Fruit fly (Drosophila melanogaster) whole organism, embryonic: ENCODE measurements around the gene PIG-C.
A peak's percentile ranks its signal among the peaks of the same experiment; 100 is the strongest.

Experiments used
- Atf3 ChIP-seq: fragments of 200-800 bp; sonication (Bioruptor generic); optimal IDR thresholded peaks from 3 replicates; lab custom pipeline; 2016; ENCODE audit warnings: missing biosample characterization, missing genetic modification characterization
- CG10565 ChIP-seq: fragments of 200-800 bp; sonication (Bioruptor generic); optimal IDR thresholded peaks from 3 replicates; lab custom pipeline; 2016; ENCODE audit warnings: missing biosample characterization, mild to moderate bottlenecking, missing genetic modification characterization
- CG10959 ChIP-seq: fragments of 200-800 bp; sonication (Bioruptor generic); IDR thresholded peaks from 2 replicates; pipeline ENCODE4 v1.3.6; 2022; ENCODE audit warnings: missing biosample characterization, missing genetic modification characterization
- CG11696 ChIP-seq: fragments of 200-800 bp; sonication (Bioruptor generic); IDR thresholded peaks from 2 replicates; pipeline ENCODE4 v1.3.6; 2022; ENCODE audit warnings: missing biosample characterization, missing genetic modification characterization
- CG12299 ChIP-seq: fragments of 200-800 bp; sonication (Bioruptor generic); optimal IDR thresholded peaks from 2 replicates; lab custom pipeline; 2018; ENCODE audit warnings: missing biosample characterization, mild to moderate bottlenecking, missing genetic modification characterization
- CG14441 ChIP-seq: fragments of 200-800 bp; sonication (Bioruptor generic); IDR thresholded peaks from 2 replicates; pipeline ENCODE4 v1.3.6; 2022; ENCODE audit warnings: missing biosample characterization, missing genetic modification characterization
- CG15601 ChIP-seq: fragments of 200-800 bp; sonication (Bioruptor generic); optimal IDR thresholded peaks from 3 replicates; lab custom pipeline; 2019; ENCODE audit warnings: missing biosample characterization, mild to moderate bottlenecking, missing genetic modification characterization, moderate library complexity
- CG2129 ChIP-seq: fragments of 200-800 bp; sonication (Bioruptor generic); IDR thresholded peaks from 2 replicates; pipeline ENCODE4 v1.3.6; 2022; ENCODE audit warnings: missing biosample characterization, missing genetic modification characterization; ENCODE audit not compliant: partially characterized antibody
- CG3281 ChIP-seq: fragments of 200-800 bp; sonication (Bioruptor generic); optimal IDR thresholded peaks from 3 replicates; lab custom pipeline; 2017; ENCODE audit warnings: missing biosample characterization, mild to moderate bottlenecking, missing genetic modification characterization
- CG42726 ChIP-seq: fragments of 200-800 bp; sonication (Bioruptor generic); IDR thresholded peaks from 2 replicates; pipeline ENCODE4 v1.3.6; 2022; ENCODE audit warnings: missing biosample characterization, missing genetic modification characterization; ENCODE audit not compliant: partially characterized antibody
- CG4707 ChIP-seq: fragments of 200-800 bp; sonication (Bioruptor generic); optimal IDR thresholded peaks from 2 replicates; lab custom pipeline; 2018; ENCODE audit warnings: missing biosample characterization, mild to moderate bottlenecking, missing genetic modification characterization, moderate library complexity
- CG4730 ChIP-seq: fragments of 200-800 bp; sonication (Bioruptor generic); IDR thresholded peaks from 2 replicates; pipeline ENCODE4 v1.3.6; 2022; ENCODE audit warnings: missing biosample characterization, missing genetic modification characterization
- CG5953 ChIP-seq: fragments of 200-800 bp; sonication (Bioruptor generic); IDR thresholded peaks from 2 replicates; pipeline ENCODE4 v1.3.6; 2022; ENCODE audit warnings: missing biosample characterization, missing genetic modification characterization
- CG8089 ChIP-seq: fragments of 200-800 bp; sonication (Bioruptor generic); optimal IDR thresholded peaks from 3 replicates; lab custom pipeline; 2016; ENCODE audit warnings: missing biosample characterization, missing genetic modification characterization
- CG9876 ChIP-seq: fragments of 200-800 bp; sonication (Bioruptor generic); optimal IDR thresholded peaks from 2 replicates; lab custom pipeline; 2016; ENCODE audit warnings: missing biosample characterization, missing genetic modification characterization
- Dll ChIP-seq: fragments of 200-800 bp; sonication (Bioruptor generic); IDR thresholded peaks from 4 replicates; pipeline ENCODE4 v1.3.6; 2022; ENCODE audit warnings: missing biosample characterization, missing genetic modification characterization; ENCODE audit not compliant: partially characterized antibody
- Fer2 ChIP-seq: fragments of 200-800 bp; sonication (Bioruptor generic); optimal IDR thresholded peaks from 2 replicates; lab custom pipeline; 2018; ENCODE audit warnings: missing biosample characterization, mild to moderate bottlenecking, missing genetic modification characterization, moderate library complexity
- Hr39 ChIP-seq: fragments of >200 bp; optimal IDR thresholded peaks from 2 replicates; lab custom pipeline; 2017
- Mrtf ChIP-seq: fragments of 200-800 bp; sonication (Bioruptor generic); IDR thresholded peaks from 3 replicates; pipeline ENCODE4 v1.3.6; 2022; ENCODE audit warnings: missing biosample characterization, missing genetic modification characterization
- NK7.1 ChIP-seq: fragments of 200-800 bp; sonication (Bioruptor generic); optimal IDR thresholded peaks from 3 replicates; lab custom pipeline; 2016; ENCODE audit warnings: missing biosample characterization, missing genetic modification characterization
- Oaz ChIP-seq: fragments of 200-800 bp; sonication (Bioruptor generic); IDR thresholded peaks from 2 replicates; pipeline ENCODE4 v1.3.6; 2022; ENCODE audit warnings: missing biosample characterization, missing genetic modification characterization
- Poxn ChIP-seq: fragments of 200-800 bp; sonication (Bioruptor generic); IDR thresholded peaks from 2 replicates; pipeline ENCODE4 v1.3.6; 2022; ENCODE audit warnings: missing biosample characterization, missing genetic modification characterization
- Scr ChIP-seq: fragments of 200-800 bp; sonication (Bioruptor generic); IDR thresholded peaks from 2 replicates; pipeline ENCODE4 v1.3.6; 2022; ENCODE audit warnings: missing biosample characterization, missing genetic modification characterization; ENCODE audit not compliant: partially characterized antibody
- Stat92E ChIP-seq, 3 experiments: fragments of >200 bp in 2 of 3; fragments of 200-800 bp in 1 of 3; sonication (Bioruptor generic) in 1 of 3; optimal IDR thresholded peaks; 2 replicates each; lab custom pipeline; 2017 to 2019; ENCODE audit warnings: missing biosample characterization in 3 of 3, missing genetic modification characterization in 3 of 3, mild to moderate bottlenecking in 1 of 3, moderate library complexity in 1 of 3
- TFAM ChIP-seq: fragments of 200-800 bp; sonication (Bioruptor generic); optimal IDR thresholded peaks from 2 replicates; lab custom pipeline; 2017; ENCODE audit warnings: missing biosample characterization, missing genetic modification characterization, inconsistent platforms
- Trl ChIP-seq, 3 experiments: fragments of >200 bp in 2 of 3; fragments of 200-800 bp in 1 of 3; sonication (Bioruptor generic) in 1 of 3; optimal IDR thresholded peaks; 2 replicates in 1 of 3; 3 replicates in 2 of 3; lab custom pipeline; 2016 to 2017; ENCODE audit warnings: missing biosample characterization in 1 of 3, missing genetic modification characterization in 1 of 3
- Vsx1 ChIP-seq: fragments of 200-800 bp; sonication (Bioruptor generic); optimal IDR thresholded peaks from 2 replicates; lab custom pipeline; 2017; ENCODE audit warnings: missing biosample characterization, mild to moderate bottlenecking, missing genetic modification characterization, missing genetic modification reagents
- Xbp1 ChIP-seq: fragments of 200-800 bp; sonication (Bioruptor generic); optimal IDR thresholded peaks from 3 replicates; lab custom pipeline; 2016; ENCODE audit warnings: missing biosample characterization, mild to moderate bottlenecking, missing genetic modification characterization
- ato ChIP-seq: fragments of 200-800 bp; sonication (Bioruptor generic); IDR thresholded peaks from 2 replicates; pipeline ENCODE4 v1.3.6; 2022; ENCODE audit warnings: missing biosample characterization, missing genetic modification characterization; ENCODE audit not compliant: partially characterized antibody
- chm ChIP-seq: fragments of 200-800 bp; sonication (Bioruptor generic); IDR thresholded peaks from 2 replicates; pipeline ENCODE4 v1.3.6; 2022; ENCODE audit warnings: missing biosample characterization, missing genetic modification characterization
- croc ChIP-seq: fragments of 200-800 bp; sonication (Bioruptor generic); conservative IDR thresholded peaks from 3 replicates; pipeline ENCODE4 v1.3.6; 2022; ENCODE audit warnings: missing biosample characterization, missing genetic modification characterization
- emc ChIP-seq: fragments of 200-800 bp; sonication (Bioruptor generic); optimal IDR thresholded peaks from 2 replicates; lab custom pipeline; 2016; ENCODE audit warnings: missing biosample characterization, missing genetic modification characterization
- esg ChIP-seq: fragments of 200-800 bp; sonication (Bioruptor generic); conservative IDR thresholded peaks from 2 replicates; pipeline ENCODE4 v1.3.6; 2022; ENCODE audit warnings: missing biosample characterization, missing genetic modification characterization
- eve ChIP-seq, 2 experiments: fragments of >200 bp; optimal IDR thresholded peaks; 2 replicates each; lab custom pipeline; 2017; ENCODE audit warnings: missing biosample characterization in 2 of 2, missing genetic modification characterization in 2 of 2
- grn ChIP-seq: fragments of 200-800 bp; sonication (Bioruptor generic); optimal IDR thresholded peaks from 3 replicates; lab custom pipeline; 2017; ENCODE audit warnings: missing biosample characterization, missing genetic modification characterization
- gsb-n ChIP-seq: fragments of 200-800 bp; sonication (Bioruptor generic); optimal IDR thresholded peaks from 3 replicates; lab custom pipeline; 2018; ENCODE audit warnings: missing biosample characterization, mild to moderate bottlenecking, missing genetic modification characterization
- her ChIP-seq: fragments of 200-800 bp; sonication (Bioruptor generic); optimal IDR thresholded peaks from 2 replicates; lab custom pipeline; 2016; ENCODE audit warnings: missing biosample characterization, missing genetic modification characterization
- klu ChIP-seq: fragments of 200-800 bp; sonication (Bioruptor generic); IDR thresholded peaks from 2 replicates; pipeline ENCODE4 v1.3.6; 2022; ENCODE audit warnings: missing biosample characterization, missing genetic modification characterization
- kni ChIP-seq: fragments of 200-800 bp; sonication (Bioruptor generic); optimal IDR thresholded peaks from 3 replicates; lab custom pipeline; 2017; ENCODE audit warnings: mild to moderate bottlenecking, missing biosample characterization, missing genetic modification reagents, missing genetic modification characterization
- luna ChIP-seq: fragments of 200-800 bp; sonication (Bioruptor generic); optimal IDR thresholded peaks from 2 replicates; lab custom pipeline; 2016; ENCODE audit warnings: missing biosample characterization, missing genetic modification characterization
- mam ChIP-seq: fragments of 200-800 bp; sonication (Bioruptor generic); optimal IDR thresholded peaks from 3 replicates; lab custom pipeline; 2016; ENCODE audit warnings: missing biosample characterization, missing genetic modification characterization
- mirr ChIP-seq: fragments of 200-800 bp; sonication (Bioruptor generic); optimal IDR thresholded peaks from 3 replicates; lab custom pipeline; 2018; ENCODE audit warnings: missing biosample characterization, mild to moderate bottlenecking, missing genetic modification characterization
- oc ChIP-seq: fragments of 200-800 bp; sonication (Bioruptor generic); optimal IDR thresholded peaks from 2 replicates; lab custom pipeline; 2018; ENCODE audit warnings: missing biosample characterization, mild to moderate bottlenecking, missing genetic modification characterization, moderate library complexity
- p53 ChIP-seq: fragments of 200-800 bp; sonication (Bioruptor generic); optimal IDR thresholded peaks from 2 replicates; lab custom pipeline; 2016; ENCODE audit warnings: missing biosample characterization, missing genetic modification characterization
- scrt ChIP-seq: fragments of 200-800 bp; sonication (Bioruptor generic); optimal IDR thresholded peaks from 2 replicates; lab custom pipeline; 2018; ENCODE audit warnings: missing biosample characterization, mild to moderate bottlenecking, missing genetic modification characterization, moderate library complexity
- sqz ChIP-seq: fragments of 200-800 bp; sonication (Bioruptor generic); optimal IDR thresholded peaks from 3 replicates; lab custom pipeline; 2018; ENCODE audit warnings: missing biosample characterization, mild to moderate bottlenecking, missing genetic modification characterization
- tna ChIP-seq: fragments of 200-800 bp; sonication (Bioruptor generic); IDR thresholded peaks from 2 replicates; pipeline ENCODE4 v1.3.6; 2022; ENCODE audit warnings: missing biosample characterization, missing genetic modification characterization; ENCODE audit not compliant: partially characterized antibody
- ttk ChIP-seq: fragments of 200-800 bp; sonication (Bioruptor generic); IDR thresholded peaks from 2 replicates; pipeline ENCODE4 v2.1.2; 2022; ENCODE audit warnings: missing biosample characterization, missing genetic modification characterization
- twi ChIP-seq: fragments of 200-800 bp; optimal IDR thresholded peaks from 2 replicates; lab custom pipeline; 2019; ENCODE audit warnings: missing biosample characterization, mild to moderate bottlenecking, missing genetic modification characterization, moderate library complexity
- vvl ChIP-seq: fragments of 200-800 bp; sonication (Bioruptor generic); IDR thresholded peaks from 2 replicates; pipeline ENCODE4 v1.3.6; 2022; ENCODE audit warnings: missing biosample characterization, missing genetic modification characterization
- wor ChIP-seq: fragments of 200-800 bp; sonication (Bioruptor generic); IDR thresholded peaks from 2 replicates; pipeline ENCODE4 v1.3.6; 2022; ENCODE audit warnings: missing biosample characterization, missing genetic modification characterization

The PIG-C gene

DNA sequence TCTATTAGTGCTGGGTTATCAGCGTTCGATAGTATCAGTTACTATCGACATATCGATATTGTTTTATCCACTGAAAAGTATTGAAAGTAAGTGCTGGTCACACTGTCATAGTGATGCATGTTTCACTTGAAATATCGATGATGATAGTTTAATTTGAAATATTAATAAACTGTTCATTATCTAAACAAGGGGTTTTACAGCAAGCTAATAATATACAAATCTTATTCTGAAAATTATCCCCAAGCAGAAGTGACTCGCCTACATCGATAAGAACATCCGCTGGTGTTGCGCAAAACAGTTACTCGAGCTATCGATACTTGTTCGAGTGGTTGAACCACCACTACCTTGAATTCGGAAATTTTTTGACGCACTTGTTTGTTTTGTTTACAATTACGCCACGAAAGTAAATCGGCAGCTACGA is at the start of gene PIG-C, which contains the start of the genes CG12016 and Dpm2 (continued):
- peak; percentile 26 for TF ChIP-seq NK7.1 (GFP tag; lab: Kevin White, UChicago)
- peak; percentile 84 for TF ChIP-seq tna (GFP tag; lab: Robert Waterston, UW)
- peak; percentile 45 for TF ChIP-seq Atf3 (GFP tag; lab: Kevin White, UChicago)
- no peak for TF ChIP-seq Trl (optimal IDR thresholded peaks at IDR 0.05; lab: Kevin White, UChicago)
- TF ChIP-seq Trl (GFP tag; optimal IDR thresholded peaks at IDR 0.05; lab: Kevin White, UChicago): peak; percentile 78
- TF ChIP-seq croc: peak; percentile 58
- TF ChIP-seq Xbp1 (GFP tag; lab: Kevin White, UChicago): peak; percentile 76
- TF ChIP-seq CG11696 (GFP tag; lab: Robert Waterston, UW): no peak
- TF ChIP-seq sqz: no peak
- no peak for TF ChIP-seq CG5953 (GFP tag; lab: Robert Waterston, UW)
- TF ChIP-seq oc (tag; lab: Kevin White, UChicago): no peak
- TF ChIP-seq CG4707 (GFP tag; lab: Kevin White, UChicago): no peak
- no peak for TF ChIP-seq emc (GFP tag; lab: Kevin White, UChicago)
- TF ChIP-seq Hr39 (lab: Kevin White, UChicago): no peak
- TF ChIP-seq CG10565 (GFP tag; lab: Kevin White, UChicago): no peak
- TF ChIP-seq CG8089: peak; percentile 36
- peak; percentile 58 for TF ChIP-seq luna (GFP tag; lab: Kevin White, UChicago)
- TF ChIP-seq esg (GFP tag; lab: Robert Waterston, UW): peak; percentile 68
- TF ChIP-seq p53 (GFP tag; lab: Kevin White, UChicago): no peak
- peak; percentile 69 for TF ChIP-seq CG15601 (tag; lab: Kevin White, UChicago)
- TF ChIP-seq chm (GFP tag; lab: Robert Waterston, UW): no peak
- TF ChIP-seq CG4730 (GFP tag; lab: Robert Waterston, UW): peak; percentile 49; the same call in 1 of the 2 replicates
- peak; percentile 78 for TF ChIP-seq mam (GFP tag; lab: Kevin White, UChicago)
- 0 out of 2 replicates have a peak, but pooled peaks have one; percentile 23 for TF ChIP-seq CG10959
- peak; percentile 55; the same call in 1 of the 2 replicates for TF ChIP-seq ttk
- TF ChIP-seq wor (GFP tag; lab: Robert Waterston, UW): no peak
- no peak for TF ChIP-seq scrt (GFP tag; lab: Kevin White, UChicago)
- no peak for TF ChIP-seq grn (GFP tag; lab: Kevin White, UChicago)
- peak; percentile 98 for TF ChIP-seq Dll (GFP tag; lab: Robert Waterston, UW)
- peak; percentile 95 for TF ChIP-seq CG2129 (GFP tag; lab: Robert Waterston, UW)
- peak; percentile 18 for TF ChIP-seq her (GFP tag; lab: Kevin White, UChicago)

DNA sequence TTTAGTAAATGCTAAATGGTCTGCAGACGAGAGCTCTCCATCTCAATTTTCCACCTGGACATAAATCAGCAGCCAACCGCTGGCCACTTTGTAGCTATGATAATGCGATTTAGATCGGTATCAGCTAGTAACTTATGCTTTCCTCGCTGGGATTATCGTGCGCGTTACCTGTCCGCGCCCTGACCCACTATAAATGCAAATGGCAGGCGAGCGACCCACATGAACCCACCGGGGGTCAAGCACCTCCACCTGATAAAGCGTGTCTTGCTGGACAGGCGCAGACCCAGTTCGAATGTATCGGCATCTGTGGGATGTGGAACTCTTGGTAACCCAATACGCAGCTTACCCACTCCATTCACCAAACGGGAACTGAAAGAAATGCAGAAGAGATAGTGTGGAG is 34.3 kb upstream of the PIG-C start:
- TF ChIP-seq Fer2 (tag; lab: Kevin White, UChicago): no peak
- peak; percentile 42 for TF ChIP-seq kni
- TF ChIP-seq TFAM: no peak
- TF ChIP-seq twi: no peak
- TF ChIP-seq ato: no peak
- TF ChIP-seq gsb-n (tag; lab: Kevin White, UChicago): no peak
- no peak for TF ChIP-seq CG10565 (GFP tag; lab: Kevin White, UChicago)
- no peak for TF ChIP-seq mirr
- peak; percentile 59; the same call in 1 of the 2 replicates for TF ChIP-seq vvl (GFP tag; lab: Robert Waterston, UW)
- no peak for TF ChIP-seq Scr (GFP tag; lab: Robert Waterston, UW)
- TF ChIP-seq oc (tag; lab: Kevin White, UChicago): peak; percentile 74
- TF ChIP-seq klu: no peak
- TF ChIP-seq CG14441: no peak
- TF ChIP-seq Mrtf (GFP tag; lab: Robert Waterston, UW): no peak
- no peak for TF ChIP-seq Oaz
- TF ChIP-seq Vsx1 (GFP tag; lab: Kevin White, UChicago): no peak
- TF ChIP-seq CG9876 (GFP tag; lab: Kevin White, UChicago): no peak
- no peak for TF ChIP-seq CG12299 (tag; lab: Kevin White, UChicago)
- no peak for TF ChIP-seq Poxn (GFP tag; lab: Robert Waterston, UW)
- no peak for TF ChIP-seq eve (GFP tag; optimal IDR thresholded peaks at IDR 0.05; lab: Kevin White, UChicago)
- TF ChIP-seq Stat92E (GFP tag; optimal IDR thresholded peaks at IDR 0.05; lab: Kevin White, UChicago): no peak
- TF ChIP-seq CG42726 (GFP tag; lab: Robert Waterston, UW): no peak
- no peak for TF ChIP-seq CG3281 (GFP tag; lab: Kevin White, UChicago)
